Worm (Caenorhabditis elegans): ENCODE results near the gene cpsf-3.

Gene cpsf-3

DNA sequence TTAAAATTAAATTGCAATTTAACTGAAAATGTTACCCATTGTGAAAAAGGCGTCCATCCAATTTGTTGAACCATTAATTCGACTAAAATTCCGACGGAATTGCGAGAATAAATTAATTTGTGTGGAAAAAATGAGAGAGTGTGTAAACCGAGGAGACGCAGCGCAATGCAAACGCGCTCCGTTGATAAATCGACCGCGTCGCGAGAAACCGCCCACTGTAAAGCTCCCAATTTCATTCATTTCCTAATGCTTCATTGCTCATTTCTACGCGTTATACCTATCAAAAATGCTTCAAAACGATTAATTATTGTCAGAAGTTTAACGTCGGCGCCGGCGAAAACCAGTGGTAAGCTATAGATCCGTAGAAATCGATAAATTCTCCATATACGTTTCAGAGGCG lies 15.1 kb upstream of the cpsf-3 start, which contains the start of the genes Y67H2A.2 and micu-1:
Gene Y67H2A.2 (minus strand): TSS at position 74 of the 400 bp plus-strand sequence.
Gene micu-1 (plus strand): TSS at position 181 of the 400 bp plus-strand sequence.
- TF ChIP-seq hmg-11 (tag; optimal IDR thresholded peaks at IDR 0.05) (peak; percentile 71), nhr-23 (tag; optimal IDR thresholded peaks at IDR 0.05) (peak; percentile 61), nfya-1 (tag; optimal IDR thresholded peaks at IDR 0.05; ENCODE audit: insufficient read depth) (peak; percentile 80), egl-5 (tag; optimal IDR thresholded peaks at IDR 0.05) (peak; percentile 68), fkh-10 (GFP tag; optimal IDR thresholded peaks at IDR 0.05) (peak; percentile 64), nhr-25 (tag; optimal IDR thresholded peaks at IDR 0.05) (peak; percentile 60), ceh-9 (tag; optimal IDR thresholded peaks at IDR 0.05) (no peak), snpc-4 (tag; optimal IDR thresholded peaks at IDR 0.05) (peak; percentile 58), nhr-237 (tag; optimal IDR thresholded peaks at IDR 0.05) (no peak), ceh-28 (tag; optimal IDR thresholded peaks at IDR 0.05) (peak; percentile 29), R02D3.7 (tag; optimal IDR thresholded peaks at IDR 0.05) (peak; percentile 35), lin-39 (tag; optimal IDR thresholded peaks at IDR 0.05) (peak; percentile 69), elt-2 (tag; optimal IDR thresholded peaks at IDR 0.05) (peak; percentile 35), pha-4 (tag; optimal IDR thresholded peaks at IDR 0.05) (peak; percentile 64), lin-15B (tag; optimal IDR thresholded peaks at IDR 0.05) (peak; percentile 90), egl-27 (tag; optimal IDR thresholded peaks at IDR 0.05) (no peak), tbx-2 (tag; optimal IDR thresholded peaks at IDR 0.05) (no peak), ama-1 (optimal IDR thresholded peaks at IDR 0.05) (peak; percentile 15), pqm-1 (tag; optimal IDR thresholded peaks at IDR 0.05) (peak; percentile 20)

DNA sequence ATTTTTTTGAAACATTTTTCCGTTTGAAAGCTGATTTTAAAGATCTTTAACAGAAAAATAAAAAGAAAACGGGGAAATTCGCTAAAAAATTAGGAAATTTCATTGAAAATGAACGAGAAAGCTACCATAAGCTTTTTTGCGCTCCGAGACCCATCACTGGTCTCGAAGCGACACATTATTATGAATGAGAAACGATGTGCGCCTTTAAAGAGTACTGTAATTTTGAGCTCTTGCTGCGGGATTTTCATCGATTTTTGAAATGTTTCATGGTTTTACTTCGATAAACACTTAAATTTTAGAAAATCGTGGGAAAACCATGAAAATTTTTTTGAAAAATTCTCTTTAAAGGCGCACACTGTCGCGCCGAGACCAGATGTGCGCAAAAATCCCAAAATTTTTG lies 7.6 kb upstream of the cpsf-3 start:
- no peak for TF ChIP-seq ceh-82 (tag; optimal IDR thresholded peaks at IDR 0.05)
- no peak for TF ChIP-seq elt-1 (tag; optimal IDR thresholded peaks at IDR 0.05)
- no peak for TF ChIP-seq egl-5 (tag; optimal IDR thresholded peaks at IDR 0.05)
- no peak for TF ChIP-seq jun-1 (tag; optimal IDR thresholded peaks at IDR 0.05)
- TF ChIP-seq nhr-237 (tag; optimal IDR thresholded peaks at IDR 0.05) = no peak
- no peak for TF ChIP-seq nhr-77 (tag; optimal IDR thresholded peaks at IDR 0.05)

DNA sequence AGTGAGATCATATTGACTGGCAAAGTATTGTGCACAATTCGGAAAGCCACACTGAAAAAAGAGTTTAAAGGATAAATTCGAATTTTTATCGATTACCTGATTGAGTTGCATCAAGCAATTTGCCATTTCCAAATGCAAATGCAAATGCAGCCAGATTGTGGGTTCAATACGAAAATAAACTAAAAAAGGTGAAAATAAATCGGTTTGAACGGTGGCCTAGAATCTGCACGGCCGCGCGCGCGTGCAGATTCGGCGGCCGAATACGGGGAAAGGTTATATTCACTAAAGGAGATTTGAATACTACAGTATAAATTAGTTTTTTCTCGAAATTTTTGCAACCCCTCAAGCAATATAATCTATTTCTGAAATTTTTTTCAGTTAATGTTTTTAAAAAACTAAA lies 6.6 kb upstream of the cpsf-3 start, which contains the start of gene Y67H2A.10:
Gene Y67H2A.10 (minus strand): TSS at position 184 of the 400 bp plus-strand sequence.
- TF ChIP-seq fkh-10 (GFP tag; optimal IDR thresholded peaks at IDR 0.05) (no peak), hmg-11 (tag; optimal IDR thresholded peaks at IDR 0.05) (peak; percentile 25), nhr-25 (tag; optimal IDR thresholded peaks at IDR 0.05) (peak; percentile 12), nhr-23 (tag; optimal IDR thresholded peaks at IDR 0.05) (no peak), ztf-11 (tag; optimal IDR thresholded peaks at IDR 0.05) (no peak), tbx-2 (tag; optimal IDR thresholded peaks at IDR 0.05) (no peak), nfya-1 (tag; optimal IDR thresholded peaks at IDR 0.05; ENCODE audit: insufficient read depth) (peak; percentile 44), pha-4 (tag; optimal IDR thresholded peaks at IDR 0.05) (peak; percentile 45), lin-39 (tag; optimal IDR thresholded peaks at IDR 0.05) (peak; percentile 78), lin-15B (tag; optimal IDR thresholded peaks at IDR 0.05) (peak; percentile 64), egl-27 (tag; optimal IDR thresholded peaks at IDR 0.05) (no peak), elt-2 (tag; optimal IDR thresholded peaks at IDR 0.05) (no peak), lsy-12 (tag; optimal IDR thresholded peaks at IDR 0.05) (no peak)

DNA sequence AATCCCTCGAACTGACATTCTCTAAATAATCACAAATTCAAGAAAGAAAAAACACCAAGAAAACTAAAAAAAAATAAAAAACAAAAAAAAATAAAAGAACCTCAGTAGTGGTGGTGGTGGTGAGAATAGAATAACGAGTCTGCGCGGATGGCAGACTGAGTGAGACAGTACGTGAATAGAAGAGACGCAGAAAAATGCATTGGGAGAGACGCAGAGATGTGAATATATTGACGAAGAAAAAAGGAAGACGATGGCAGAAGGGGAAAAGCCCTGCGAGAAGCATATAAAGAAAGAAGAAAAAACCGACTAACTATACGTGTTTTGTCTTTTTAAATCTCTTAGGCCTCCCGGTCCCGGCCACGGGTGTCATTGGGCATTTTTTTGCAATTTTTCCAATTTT lies 10.2 kb downstream of the cpsf-3 start, which contains the start of gene unc-26:
Gene unc-26 (minus strand): TSS at position 23 of the 400 bp plus-strand sequence.
- TF ChIP-seq snpc-4 (tag; optimal IDR thresholded peaks at IDR 0.05) (no peak), nhr-28 (tag; optimal IDR thresholded peaks at IDR 0.05) (no peak), nhr-25 (tag; optimal IDR thresholded peaks at IDR 0.05) (no peak), fos-1 (tag; optimal IDR thresholded peaks at IDR 0.05) (no peak), lin-39 (tag; optimal IDR thresholded peaks at IDR 0.05) (peak; percentile 22), pqm-1 (tag; optimal IDR thresholded peaks at IDR 0.05) (no peak), elt-1 (tag; optimal IDR thresholded peaks at IDR 0.05) (no peak), lin-15B (tag; optimal IDR thresholded peaks at IDR 0.05) (peak; percentile 17), fkh-2 (tag; optimal IDR thresholded peaks at IDR 0.05) (no peak), nfya-1 (tag; optimal IDR thresholded peaks at IDR 0.05; ENCODE audit: insufficient read depth) (peak; percentile 80), nhr-23 (tag; optimal IDR thresholded peaks at IDR 0.05) (no peak), egl-5 (tag; optimal IDR thresholded peaks at IDR 0.05) (peak; percentile 71), hmg-11 (tag; optimal IDR thresholded peaks at IDR 0.05) (peak; percentile 86)

DNA sequence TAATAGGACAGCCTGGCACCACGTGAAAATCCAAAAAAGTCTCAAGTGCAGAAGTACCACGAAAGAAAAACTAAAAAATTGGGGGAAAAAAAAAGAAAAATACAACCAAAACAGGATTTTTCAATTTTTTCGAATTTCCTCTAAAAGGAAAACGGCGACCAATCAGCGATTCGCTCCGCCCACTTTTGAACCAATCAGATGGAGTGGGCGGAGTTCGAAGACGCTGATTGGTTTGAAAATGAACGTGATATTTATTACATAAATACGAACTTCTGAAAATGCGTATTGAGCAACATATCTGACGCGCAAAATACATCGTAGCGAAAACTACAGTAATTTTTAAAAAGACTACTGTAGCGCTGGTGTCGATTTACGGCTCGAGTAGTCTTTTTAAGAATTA lies 14.3 kb downstream of the cpsf-3 start:
- TF ChIP-seq egl-5 (tag; optimal IDR thresholded peaks at IDR 0.05) (no peak), nfya-1 (tag; optimal IDR thresholded peaks at IDR 0.05; ENCODE audit: insufficient read depth) (peak; percentile 57)

DNA sequence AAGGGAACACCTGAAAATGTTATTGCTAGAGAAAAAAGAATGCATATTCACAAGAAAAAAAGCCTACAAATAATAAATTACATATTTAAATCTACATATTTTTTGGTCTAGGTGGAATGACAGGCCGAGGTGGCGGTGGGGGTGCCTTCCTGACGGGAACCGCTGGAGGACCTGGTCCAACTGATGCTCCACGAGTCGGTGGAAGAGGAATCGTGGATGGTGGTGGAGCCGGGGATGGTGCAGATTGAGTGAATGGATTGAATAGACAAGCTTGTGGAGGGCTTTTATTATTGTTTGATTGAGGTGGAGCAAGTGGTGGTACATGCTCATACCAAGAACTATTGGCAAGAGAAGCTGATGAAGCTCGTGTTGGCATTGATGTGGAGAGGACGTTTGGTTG lies 20.9 kb downstream of the cpsf-3 start:
- no peak for TF ChIP-seq ztf-4 (tag; optimal IDR thresholded peaks at IDR 0.05)
- no peak for TF ChIP-seq nhr-25 (tag; optimal IDR thresholded peaks at IDR 0.05)
- no peak for TF ChIP-seq hmg-11 (tag; optimal IDR thresholded peaks at IDR 0.05)
- no peak for TF ChIP-seq nhr-43 (tag; optimal IDR thresholded peaks at IDR 0.05; ENCODE audit: poor library complexity, severe bottlenecking)
- TF ChIP-seq elt-2 (tag; optimal IDR thresholded peaks at IDR 0.05) = no peak
- TF ChIP-seq ceh-28 (tag; optimal IDR thresholded peaks at IDR 0.05) = no peak
- TF ChIP-seq elt-3 (tag; optimal IDR thresholded peaks at IDR 0.05) = no peak
- no peak for TF ChIP-seq egl-5 (tag; optimal IDR thresholded peaks at IDR 0.05)
- no peak for TF ChIP-seq ama-1 (optimal IDR thresholded peaks at IDR 0.05)
- no peak for TF ChIP-seq ZK546.5 (tag; optimal IDR thresholded peaks at IDR 0.05)
- TF ChIP-seq unc-62 (GFP tag; optimal IDR thresholded peaks at IDR 0.05) = no peak
- TF ChIP-seq mdl-1 (tag; optimal IDR thresholded peaks at IDR 0.05) = no peak
- TF ChIP-seq egl-27 (tag; optimal IDR thresholded peaks at IDR 0.05) = no peak
- no peak for TF ChIP-seq ceh-9 (tag; optimal IDR thresholded peaks at IDR 0.05)
- no peak for TF ChIP-seq ceh-16 (tag; optimal IDR thresholded peaks at IDR 0.05)

Measured in whole organism, L3 larva.